Fruit fly (Drosophila melanogaster) whole organism, embryonic: ENCODE results near the gene CG15498.

Source experiments
- Ada2b ChIP-seq: fragments of 200-800 bp; sonication (Bioruptor generic); IDR thresholded peaks from 2 replicates; pipeline ENCODE4 v1.3.6; 2022; ENCODE audit warnings: missing biosample characterization, missing genetic modification characterization
- CG10462 ChIP-seq: fragments of 200-800 bp; sonication (Bioruptor generic); optimal IDR thresholded peaks from 2 replicates; lab custom pipeline; 2016; ENCODE audit warnings: missing biosample characterization, missing genetic modification characterization
- CG10959 ChIP-seq: fragments of 200-800 bp; sonication (Bioruptor generic); IDR thresholded peaks from 2 replicates; pipeline ENCODE4 v1.3.6; 2022; ENCODE audit warnings: missing biosample characterization, missing genetic modification characterization
- CG11093 ChIP-seq: fragments of 200-800 bp; sonication (Bioruptor generic); IDR thresholded peaks from 3 replicates; pipeline ENCODE4 v1.3.6; 2022; ENCODE audit warnings: missing biosample characterization, missing genetic modification characterization
- CG11504 ChIP-seq: fragments of 200-800 bp; sonication (Bioruptor generic); optimal IDR thresholded peaks from 3 replicates; lab custom pipeline; 2019; ENCODE audit warnings: missing biosample characterization, mild to moderate bottlenecking, missing genetic modification characterization, moderate library complexity
- CG11723 ChIP-seq: fragments of 200-800 bp; sonication (Bioruptor generic); optimal IDR thresholded peaks from 2 replicates; lab custom pipeline; 2017; ENCODE audit warnings: missing biosample characterization, mild to moderate bottlenecking, missing genetic modification characterization
- CG15073 ChIP-seq: fragments of 200-800 bp; sonication (Bioruptor generic); optimal IDR thresholded peaks from 2 replicates; lab custom pipeline; 2016; ENCODE audit warnings: missing biosample characterization, missing genetic modification characterization
- CG17328 ChIP-seq: fragments of 200-800 bp; sonication (Bioruptor generic); IDR thresholded peaks from 2 replicates; pipeline ENCODE4 v1.3.6; 2022; ENCODE audit warnings: missing biosample characterization, missing genetic modification characterization
- CG18011 ChIP-seq: fragments of 200-800 bp; sonication (Bioruptor generic); optimal IDR thresholded peaks from 2 replicates; lab custom pipeline; 2017; ENCODE audit warnings: missing biosample characterization, missing genetic modification characterization, mild to moderate bottlenecking, moderate library complexity, missing genotype
- CG2199 ChIP-seq: fragments of 200-800 bp; sonication (Bioruptor generic); IDR thresholded peaks from 3 replicates; pipeline ENCODE4 v1.3.6; 2022; ENCODE audit warnings: missing biosample characterization, missing genetic modification characterization
- CG3407 ChIP-seq: fragments of 200-800 bp; sonication (Bioruptor generic); optimal IDR thresholded peaks from 2 replicates; lab custom pipeline; 2018; ENCODE audit warnings: missing biosample characterization, mild to moderate bottlenecking, missing genetic modification characterization
- CG3726 ChIP-seq: fragments of 200-800 bp; sonication (Bioruptor generic); IDR thresholded peaks from 3 replicates; pipeline ENCODE4, ENCODE4 v1.3.6; 2022; ENCODE audit warnings: missing biosample characterization, missing genetic modification characterization
- CG6689 ChIP-seq: fragments of 200-800 bp; sonication (Bioruptor generic); IDR thresholded peaks from 2 replicates; pipeline ENCODE4 v1.3.6; 2022; ENCODE audit warnings: missing biosample characterization, missing genetic modification characterization
- CG6765 ChIP-seq: fragments of 200-800 bp; sonication (Bioruptor generic); optimal IDR thresholded peaks from 3 replicates; lab custom pipeline; 2017; ENCODE audit warnings: missing biosample characterization, mild to moderate bottlenecking, missing genetic modification characterization
- CG7372 ChIP-seq: fragments of 200-800 bp; sonication (Bioruptor generic); IDR thresholded peaks from 2 replicates; pipeline ENCODE4 v1.3.6; 2022; ENCODE audit warnings: missing biosample characterization, missing genetic modification characterization
- CG8290 ChIP-seq, 3 experiments: fragments of 200-800 bp; sonication (Bioruptor generic); optimal IDR thresholded peaks; 2 replicates each; lab custom pipeline; 2016 to 2019; ENCODE audit warnings: missing biosample characterization in 3 of 3, missing genetic modification characterization in 3 of 3, mild to moderate bottlenecking in 2 of 3, moderate library complexity in 1 of 3
- CG8388 ChIP-seq: fragments of 200-800 bp; sonication (Bioruptor generic); optimal IDR thresholded peaks from 2 replicates; lab custom pipeline; 2019; ENCODE audit warnings: missing biosample characterization, mild to moderate bottlenecking, missing genetic modification characterization, moderate library complexity
- CG9609 ChIP-seq: fragments of 200-800 bp; sonication (Bioruptor generic); optimal IDR thresholded peaks from 3 replicates; lab custom pipeline; 2016; ENCODE audit warnings: missing biosample characterization, missing genetic modification characterization
- Camta ChIP-seq: fragments of 200-800 bp; sonication (Bioruptor generic); optimal IDR thresholded peaks from 2 replicates; lab custom pipeline; 2016; ENCODE audit warnings: missing biosample characterization, missing genetic modification characterization
- D19A ChIP-seq: fragments of 200-800 bp; optimal IDR thresholded peaks from 3 replicates; lab custom pipeline; 2019; ENCODE audit warnings: missing biosample characterization, mild to moderate bottlenecking, missing genetic modification characterization, moderate library complexity
- Ets65A ChIP-seq: fragments of 200-800 bp; sonication (Bioruptor generic); peaks from one replicate; lab custom pipeline; 2016; ENCODE audit warnings: missing biosample characterization, missing genetic modification characterization
- H2.0 ChIP-seq: fragments of 200-800 bp; sonication (Bioruptor generic); IDR thresholded peaks from 2 replicates; pipeline ENCODE4 v1.3.6; 2022; ENCODE audit warnings: missing biosample characterization, missing genetic modification characterization
- Hand ChIP-seq: fragments of 200-800 bp; sonication (Bioruptor generic); optimal IDR thresholded peaks from 2 replicates; lab custom pipeline; 2017; ENCODE audit warnings: mild to moderate bottlenecking, missing biosample characterization, missing genetic modification reagents, missing genetic modification characterization
- HmgZ ChIP-seq: fragments of 200-800 bp; sonication (Bioruptor generic); optimal IDR thresholded peaks from 2 replicates; lab custom pipeline; 2018; ENCODE audit warnings: missing biosample characterization, mild to moderate bottlenecking, missing genetic modification characterization
- Hr3 ChIP-seq: fragments of 200-800 bp; sonication (Bioruptor generic); optimal IDR thresholded peaks from 3 replicates; lab custom pipeline; 2016; ENCODE audit warnings: missing biosample characterization, missing genetic modification characterization
- Hr51 ChIP-seq, 2 experiments: fragments of 200-800 bp; sonication (Bioruptor generic); optimal IDR thresholded peaks; 2 replicates in 1 of 2; 3 replicates in 1 of 2; lab custom pipeline; 2016 to 2018; ENCODE audit warnings: missing biosample characterization in 2 of 2, missing genetic modification characterization in 2 of 2, mild to moderate bottlenecking in 1 of 2, moderate library complexity in 1 of 2
- Kr ChIP-seq: fragments of 200-800 bp; sonication (Bioruptor generic); optimal IDR thresholded peaks from 2 replicates; lab custom pipeline; 2017; ENCODE audit warnings: missing biosample characterization, mild to moderate bottlenecking, missing genetic modification characterization
- Med ChIP-seq: fragments of 200-800 bp; sonication (Bioruptor generic); peaks from one replicate; lab custom pipeline; 2016; ENCODE audit warnings: missing biosample characterization, missing genetic modification characterization, mild to moderate bottlenecking, inconsistent platforms, moderate library complexity
- NC2α ChIP-seq: fragments of 200-800 bp; sonication (Bioruptor generic); optimal IDR thresholded peaks from 2 replicates; lab custom pipeline; 2016; ENCODE audit warnings: missing biosample characterization, missing genetic modification characterization
- Nf-YA ChIP-seq: fragments of 200-800 bp; sonication (Bioruptor generic); IDR thresholded peaks from 2 replicates; pipeline ENCODE4 v1.3.6; 2022; ENCODE audit warnings: missing biosample characterization, missing genetic modification characterization
- Nf-YC ChIP-seq: fragments of 200-800 bp; optimal IDR thresholded peaks from 3 replicates; lab custom pipeline; 2019; ENCODE audit warnings: missing biosample characterization, mild to moderate bottlenecking, missing genetic modification characterization, moderate library complexity
- Oaz ChIP-seq: fragments of 200-800 bp; sonication (Bioruptor generic); IDR thresholded peaks from 2 replicates; pipeline ENCODE4 v1.3.6; 2022; ENCODE audit warnings: missing biosample characterization, missing genetic modification characterization
- Oli ChIP-seq: fragments of 200-800 bp; sonication (Bioruptor generic); optimal IDR thresholded peaks from 2 replicates; lab custom pipeline; 2018; ENCODE audit warnings: missing biosample characterization, mild to moderate bottlenecking, missing genetic modification characterization, moderate library complexity
- bbx ChIP-seq: fragments of 200-800 bp; sonication (Bioruptor generic); IDR thresholded peaks from 2 replicates; pipeline ENCODE4 v1.3.6; 2022; ENCODE audit warnings: missing biosample characterization, missing genetic modification characterization; ENCODE audit not compliant: partially characterized antibody
- cad ChIP-seq: fragments of >200 bp; optimal IDR thresholded peaks from 2 replicates; lab custom pipeline; 2017; ENCODE audit warnings: missing biosample characterization, missing genetic modification characterization
- chinmo ChIP-seq: fragments of 200-800 bp; sonication (Bioruptor generic); IDR thresholded peaks from 4 replicates; pipeline ENCODE4 v1.3.6; 2022; ENCODE audit warnings: missing biosample characterization, missing genetic modification characterization; ENCODE audit not compliant: partially characterized antibody
- chn ChIP-seq: fragments of 200-800 bp; sonication (Bioruptor generic); optimal IDR thresholded peaks from 2 replicates; lab custom pipeline; 2016; ENCODE audit warnings: missing biosample characterization, missing genetic modification characterization
- croc ChIP-seq: fragments of 200-800 bp; sonication (Bioruptor generic); conservative IDR thresholded peaks from 3 replicates; pipeline ENCODE4 v1.3.6; 2022; ENCODE audit warnings: missing biosample characterization, missing genetic modification characterization
- crol ChIP-seq: fragments of 200-800 bp; sonication (Bioruptor generic); IDR thresholded peaks from 2 replicates; pipeline ENCODE4 v1.3.6; 2022; ENCODE audit warnings: missing biosample characterization, missing genetic modification characterization
- ham ChIP-seq: fragments of 200-800 bp; sonication (Bioruptor generic); IDR thresholded peaks from 2 replicates; pipeline ENCODE4 v1.3.6; 2022; ENCODE audit warnings: missing biosample characterization, missing genetic modification characterization
- inv ChIP-seq: fragments of 200-800 bp; sonication (Bioruptor generic); IDR thresholded peaks from 2 replicates; pipeline ENCODE4 v1.3.6; 2022; ENCODE audit warnings: missing biosample characterization, missing genetic modification characterization; ENCODE audit not compliant: partially characterized antibody
- jigr1 ChIP-seq: fragments of 200-800 bp; sonication (Bioruptor generic); IDR thresholded peaks from 3 replicates; pipeline ENCODE4 v1.3.6; 2022; ENCODE audit warnings: missing biosample characterization, missing genetic modification characterization
- knrl ChIP-seq: fragments of 200-800 bp; sonication (Bioruptor generic); IDR thresholded peaks from 3 replicates; pipeline ENCODE4 v1.3.6; 2022; ENCODE audit warnings: missing biosample characterization, missing genetic modification characterization; ENCODE audit not compliant: partially characterized antibody
- nerfin-2 ChIP-seq: fragments of 200-800 bp; sonication (Bioruptor generic); IDR thresholded peaks from 2 replicates; pipeline ENCODE4 v1.3.6; 2022; ENCODE audit warnings: missing biosample characterization, missing genetic modification characterization; ENCODE audit not compliant: partially characterized antibody
- otp ChIP-seq: fragments of 200-800 bp; sonication (Bioruptor generic); IDR thresholded peaks from 3 replicates; pipeline ENCODE4, ENCODE4 v1.3.6; 2022; ENCODE audit warnings: missing biosample characterization, missing genetic modification characterization
- row ChIP-seq: fragments of 200-800 bp; sonication (Bioruptor generic); IDR thresholded peaks from 3 replicates; pipeline ENCODE4 v1.3.6; 2022; ENCODE audit warnings: missing biosample characterization, missing genetic modification characterization
- sug ChIP-seq: fragments of 200-800 bp; optimal IDR thresholded peaks from 2 replicates; lab custom pipeline; 2019; ENCODE audit warnings: missing biosample characterization, mild to moderate bottlenecking, missing genetic modification characterization, moderate library complexity
- tna ChIP-seq: fragments of 200-800 bp; sonication (Bioruptor generic); IDR thresholded peaks from 2 replicates; pipeline ENCODE4 v1.3.6; 2022; ENCODE audit warnings: missing biosample characterization, missing genetic modification characterization; ENCODE audit not compliant: partially characterized antibody
- tup ChIP-seq: fragments of 200-800 bp; sonication (Bioruptor generic); optimal IDR thresholded peaks from 2 replicates; lab custom pipeline; 2016; ENCODE audit warnings: missing biosample characterization, mild to moderate bottlenecking, missing genetic modification characterization, moderate library complexity
- wdn ChIP-seq: fragments of 200-800 bp; sonication (Bioruptor generic); IDR thresholded peaks from 2 replicates; pipeline ENCODE4 v1.3.6; 2022; ENCODE audit warnings: missing biosample characterization, missing genetic modification characterization

Gene CG15498

DNA sequence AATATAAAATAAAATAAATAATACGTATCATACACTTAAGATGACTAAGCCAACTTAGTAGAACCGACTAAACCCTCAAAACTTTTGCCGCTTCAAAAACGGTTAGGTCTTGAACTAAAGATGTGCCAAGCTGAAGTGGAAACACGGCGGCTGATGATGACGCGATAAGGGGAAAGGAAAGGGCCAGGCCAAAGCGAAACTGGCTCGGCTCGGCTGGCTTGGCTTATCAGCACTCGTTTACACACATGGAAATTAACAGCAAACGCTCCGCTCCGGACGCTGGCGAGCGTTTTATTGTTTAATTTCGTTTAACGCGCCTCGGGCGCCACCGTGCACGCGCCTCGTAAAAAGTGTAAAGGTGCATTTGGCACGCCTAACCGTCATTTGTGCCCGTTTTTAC lies 13.7 kb upstream of the CG15498 start (continued):
- TF ChIP-seq Ets65A (GFP tag; lab: Kevin White, UChicago) = no peak
- no peak for TF ChIP-seq Ada2b (GFP tag; lab: Robert Waterston, UW)
- no peak for TF ChIP-seq NC2α (GFP tag; lab: Kevin White, UChicago)
- no peak for TF ChIP-seq Kr (GFP tag; lab: Kevin White, UChicago)
- TF ChIP-seq CG2199 = peak; percentile 36; the same call in 1 of the 3 replicates
- TF ChIP-seq CG10462 (GFP tag; lab: Kevin White, UChicago) = no peak
- no peak for TF ChIP-seq ham (GFP tag; lab: Robert Waterston, UW)
- TF ChIP-seq row (GFP tag; lab: Robert Waterston, UW) = no peak

- TF ChIP-seq knrl (GFP tag; lab: Robert Waterston, UW) (0 out of 3 replicates have a peak, but pooled peaks have one; percentile 21), otp (GFP tag; lab: Robert Waterston, UW) (no peak), CG3726 (GFP tag; lab: Robert Waterston, UW) (no peak), croc (GFP tag; lab: Robert Waterston, UW) (no peak), CG11723 (GFP tag; lab: Kevin White, UChicago) (no peak), D19A (tag; lab: Kevin White, UChicago) (no peak), CG18011 (no peak), CG8388 (GFP tag; lab: Kevin White, UChicago) (no peak), nerfin-2 (GFP tag; lab: Robert Waterston, UW) (0 out of 2 replicates have a peak, but pooled peaks have one; percentile 17), inv (GFP tag; lab: Robert Waterston, UW) (no peak), CG17328 (GFP tag; lab: Robert Waterston, UW) (no peak), Hand (GFP tag; lab: Kevin White, UChicago) (no peak), cad (GFP tag; lab: Kevin White, UChicago) (peak; percentile 93), bbx (GFP tag; lab: Robert Waterston, UW) (no peak), Camta (GFP tag; lab: Kevin White, UChicago) (no peak), Nf-YC (tag; lab: Kevin White, UChicago) (no peak), sug (tag; lab: Kevin White, UChicago) (no peak), Med (GFP tag; lab: Kevin White, UChicago) (peak; percentile 42), wdn (no peak), CG7372 (GFP tag; lab: Robert Waterston, UW) (no peak), CG11504 (tag; lab: Kevin White, UChicago) (peak; percentile 57), CG6765 (GFP tag; lab: Kevin White, UChicago) (no peak), Oli (tag; lab: Kevin White, UChicago) (no peak), chn (GFP tag; lab: Kevin White, UChicago) (no peak), Hr51 (GFP tag; optimal IDR thresholded peaks at IDR 0.05; lab: Kevin White, UChicago) (no peak), tup (GFP tag; lab: Kevin White, UChicago) (no peak), jigr1 (GFP tag; lab: Robert Waterston, UW) (no peak), CG2199 (0 out of 3 replicates have a peak, but pooled peaks have one; percentile 46), CG6689 (GFP tag; lab: Robert Waterston, UW) (no peak), CG9609 (GFP tag; lab: Kevin White, UChicago) (no peak), CG3407 (no peak), Hr3 (GFP tag; lab: Kevin White, UChicago) (peak; percentile 27), CG8290 (GFP tag; optimal IDR thresholded peaks at IDR 0.05; lab: Kevin White, UChicago) (no peak), CG8290 (tag; optimal IDR thresholded peaks at IDR 0.05; lab: Kevin White, UChicago) (peak in 1 of 2 experiments; percentile 22), HmgZ (tag; lab: Kevin White, UChicago) (no peak), CG11093 (GFP tag; lab: Robert Waterston, UW) (no peak), crol (no peak), H2.0 (GFP tag; lab: Robert Waterston, UW) (no peak), Nf-YA (GFP tag; lab: Robert Waterston, UW) (no peak), CG15073 (no peak), tna (GFP tag; lab: Robert Waterston, UW) (0 out of 2 replicates have a peak, but pooled peaks have one; percentile 26), CG10959 (GFP tag; lab: Robert Waterston, UW) (no peak), Oaz (GFP tag; lab: Robert Waterston, UW) (no peak), chinmo (GFP tag; lab: Robert Waterston, UW) (peak; percentile 63; the same call in 1 of the 4 replicates)
Measured at dm6 chr3R:21582124-21582474, 13.2 kb upstream of the CG15498 start.
